Worm (Caenorhabditis elegans): ENCODE measurements around the gene T28C12.15.

DNA sequence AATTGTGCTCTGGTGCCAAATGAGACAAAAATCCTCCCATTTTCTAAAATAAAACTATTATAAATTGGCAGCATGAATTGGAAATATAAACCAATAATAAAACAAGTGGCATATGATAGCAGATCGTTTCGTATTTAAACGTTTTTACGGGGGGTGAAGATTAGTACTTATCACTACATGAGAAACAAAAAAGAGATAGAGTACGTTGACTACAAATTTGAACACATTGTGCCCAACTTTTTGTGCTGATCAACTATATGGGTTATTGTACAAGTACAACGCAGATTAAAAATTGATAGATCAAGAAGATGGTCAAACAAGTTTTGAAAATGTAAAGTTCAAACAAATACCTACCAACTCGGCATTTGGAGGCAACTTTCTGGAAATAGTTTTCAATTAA lies 46.9 kb upstream of the T28C12.15 start:
- no peak for TF ChIP-seq zag-1 (tag; optimal IDR thresholded peaks at IDR 0.05)
- no peak for TF ChIP-seq ces-1 (GFP tag; optimal IDR thresholded peaks at IDR 0.05)
- no peak for TF ChIP-seq snpc-4 (tag; optimal IDR thresholded peaks at IDR 0.05)
- no peak for TF ChIP-seq alr-1 (tag; optimal IDR thresholded peaks at IDR 0.05; ENCODE audit: borderline replicate concordance)
- TF ChIP-seq isw-1 (GFP tag; IDR thresholded peaks at IDR 0.05), result no peak
- no peak for TF ChIP-seq nhr-77 (tag; optimal IDR thresholded peaks at IDR 0.05)
- no peak for TF ChIP-seq elt-2 (tag; optimal IDR thresholded peaks at IDR 0.05)
- TF ChIP-seq lin-39 (tag; optimal IDR thresholded peaks at IDR 0.05), result no peak
